Worm (Caenorhabditis elegans) whole organism, L2 larva: ENCODE measurements around the gene nlp-11.
A peak's percentile ranks its signal among the peaks of the same experiment; 100 is the strongest.

ENCODE experiments used
- C34F6.9 ChIP-seq: fragments of 150-350 bp; optimal IDR thresholded peaks from 2 replicates; lab custom pipeline; 2014; ENCODE audit warnings: missing biosample characterization, missing genetic modification characterization
- F13H6.1 ChIP-seq: sonication (generic microtip); optimal IDR thresholded peaks from 2 replicates; lab custom pipeline; 2016; ENCODE audit warnings: missing genetic modification characterization, missing compliant biosample characterization
- ZK546.5 ChIP-seq: sonication (generic microtip); optimal IDR thresholded peaks from 2 replicates; lab custom pipeline; 2017; ENCODE audit warnings: missing biosample characterization, missing genetic modification characterization
- aly-2 ChIP-seq: fragments of 150-350 bp; optimal IDR thresholded peaks from 2 replicates; lab custom pipeline; 2014; ENCODE audit warnings: missing biosample characterization, missing genetic modification characterization
- ceh-82 ChIP-seq: fragments of 150-350 bp; optimal IDR thresholded peaks from 2 replicates; lab custom pipeline; 2014; ENCODE audit warnings: missing biosample characterization, missing genetic modification characterization
- crh-2 ChIP-seq: sonication (generic microtip); optimal IDR thresholded peaks from 2 replicates; lab custom pipeline; 2017; ENCODE audit warnings: missing biosample characterization, missing genetic modification characterization
- dmd-4 ChIP-seq: sonication (generic microtip); optimal IDR thresholded peaks from 2 replicates; lab custom pipeline; 2017; ENCODE audit warnings: missing biosample characterization, missing genetic modification characterization
- egl-27 ChIP-seq: sonication (generic microtip); optimal IDR thresholded peaks from 3 replicates; lab custom pipeline; 2017; ENCODE audit warnings: missing biosample characterization, missing genetic modification reagents, missing genetic modification characterization
- lin-11 ChIP-seq: fragments of 150-350 bp; sonication (generic microtip); optimal IDR thresholded peaks from 2 replicates; lab custom pipeline; 2014; ENCODE audit warnings: missing biosample characterization, missing genetic modification characterization, inconsistent platforms, mixed read lengths
- lin-13 ChIP-seq: fragments of 150-350 bp; optimal IDR thresholded peaks from 2 replicates; lab custom pipeline; 2014; ENCODE audit warnings: missing biosample characterization, missing genetic modification reagents, missing genetic modification characterization
- lsy-2 ChIP-seq, 2 experiments: fragments of 150-350 bp in 1 of 2; sonication (generic microtip) in 1 of 2; optimal IDR thresholded peaks; 2 replicates each; lab custom pipeline; 2014 to 2017; ENCODE audit warnings: missing biosample characterization in 2 of 2, missing genetic modification characterization in 2 of 2
- mab-5 ChIP-seq: fragments of 150-350 bp; optimal IDR thresholded peaks from 2 replicates; lab custom pipeline; 2014; ENCODE audit warnings: missing biosample characterization, missing genetic modification characterization
- mbf-1 ChIP-seq: sonication (generic microtip); optimal IDR thresholded peaks from 2 replicates; lab custom pipeline; 2017; ENCODE audit warnings: missing biosample characterization, missing genetic modification characterization
- mdl-1 ChIP-seq, 2 experiments: fragments of 150-350 bp in 1 of 2; sonication (generic microtip) in 1 of 2; optimal IDR thresholded peaks; 2 replicates each; lab custom pipeline; 2017; ENCODE audit warnings: missing biosample characterization in 2 of 2, missing genetic modification characterization in 2 of 2
- nhr-10 ChIP-seq: sonication (generic microtip); optimal IDR thresholded peaks from 2 replicates; lab custom pipeline; 2017; ENCODE audit warnings: missing biosample characterization, missing genetic modification characterization
- nhr-11 ChIP-seq: fragments of 150-350 bp; optimal IDR thresholded peaks from 2 replicates; lab custom pipeline; 2014; ENCODE audit warnings: missing biosample characterization, missing genetic modification characterization
- nhr-12 ChIP-seq: fragments of 150-350 bp; optimal IDR thresholded peaks from 2 replicates; lab custom pipeline; 2014; ENCODE audit warnings: missing biosample characterization, missing genetic modification characterization
- nhr-129 ChIP-seq: fragments of 150-350 bp; optimal IDR thresholded peaks from 2 replicates; lab custom pipeline; 2014; ENCODE audit warnings: missing biosample characterization, missing genetic modification characterization
- nhr-21 ChIP-seq: fragments of 150-350 bp; optimal IDR thresholded peaks from 2 replicates; lab custom pipeline; 2014; ENCODE audit warnings: missing biosample characterization, missing genetic modification characterization
- nhr-23 ChIP-seq: fragments of 150-350 bp; optimal IDR thresholded peaks from 2 replicates; lab custom pipeline; 2014; ENCODE audit warnings: missing biosample characterization, missing genetic modification reagents, missing genetic modification characterization
- nhr-237 ChIP-seq: fragments of 150-350 bp; optimal IDR thresholded peaks from 2 replicates; lab custom pipeline; 2014; ENCODE audit warnings: missing biosample characterization, missing genetic modification characterization
- nhr-25 ChIP-seq: fragments of 150-350 bp; sonication (generic microtip); optimal IDR thresholded peaks from 3 replicates; lab custom pipeline; 2014; ENCODE audit warnings: missing biosample characterization, missing genetic modification characterization
- nhr-6 ChIP-seq: fragments of 150-350 bp; optimal IDR thresholded peaks from 2 replicates; lab custom pipeline; 2014; ENCODE audit warnings: missing biosample characterization, missing genetic modification characterization
- sem-4 ChIP-seq: fragments of 150-350 bp; optimal IDR thresholded peaks from 2 replicates; lab custom pipeline; 2014; ENCODE audit warnings: missing biosample characterization, missing genetic modification reagents, missing genetic modification characterization
- skn-1 ChIP-seq: sonication (generic microtip); optimal IDR thresholded peaks from 2 replicates; lab custom pipeline; 2017; ENCODE audit warnings: missing biosample characterization, missing genetic modification characterization
- sma-3 ChIP-seq: sonication (generic microtip); optimal IDR thresholded peaks from 2 replicates; lab custom pipeline; 2016; ENCODE audit warnings: missing genetic modification reagents, missing genetic modification characterization, missing compliant biosample characterization
- sma-9 ChIP-seq, 2 experiments: fragments of 150-350 bp in 1 of 2; sonication (generic microtip) in 1 of 2; optimal IDR thresholded peaks; 2 replicates each; lab custom pipeline; 2014 to 2016; ENCODE audit warnings: missing genetic modification characterization in 2 of 2, mild to moderate bottlenecking in 1 of 2, missing biosample characterization in 1 of 2, missing compliant biosample characterization in 1 of 2, missing genetic modification reagents in 1 of 2, moderate library complexity in 1 of 2
- snpc-4 ChIP-seq: fragments of 150-350 bp; optimal IDR thresholded peaks from 2 replicates; lab custom pipeline; 2014; ENCODE audit warnings: missing biosample characterization, missing genetic modification characterization
- unc-39 ChIP-seq: fragments of 150-350 bp; optimal IDR thresholded peaks from 2 replicates; lab custom pipeline; 2014; ENCODE audit warnings: missing biosample characterization, missing genetic modification characterization
- unc-55 ChIP-seq: fragments of 150-350 bp; sonication (generic microtip); optimal IDR thresholded peaks from 3 replicates; lab custom pipeline; 2014; ENCODE audit warnings: missing biosample characterization, missing genetic modification reagents, missing genetic modification characterization
- unc-62 ChIP-seq: fragments of 150-350 bp; optimal IDR thresholded peaks from 2 replicates; lab custom pipeline; 2014; ENCODE audit warnings: missing biosample characterization, missing genetic modification reagents, missing genetic modification characterization
- ztf-1 ChIP-seq: fragments of 200-800 bp; sonication (Bioruptor generic); conservative IDR thresholded peaks from 2 replicates; pipeline ENCODE4 v1.3.6; 2022; ENCODE audit warnings: missing genetic modification characterization, missing compliant biosample characterization
- ztf-11 ChIP-seq: sonication (generic microtip); optimal IDR thresholded peaks from 2 replicates; lab custom pipeline; 2017; ENCODE audit warnings: missing biosample characterization, missing genetic modification characterization
- ztf-4 ChIP-seq: fragments of 150-350 bp; optimal IDR thresholded peaks from 2 replicates; lab custom pipeline; 2014; ENCODE audit warnings: missing biosample characterization, missing genetic modification characterization

The nlp-11 gene

DNA sequence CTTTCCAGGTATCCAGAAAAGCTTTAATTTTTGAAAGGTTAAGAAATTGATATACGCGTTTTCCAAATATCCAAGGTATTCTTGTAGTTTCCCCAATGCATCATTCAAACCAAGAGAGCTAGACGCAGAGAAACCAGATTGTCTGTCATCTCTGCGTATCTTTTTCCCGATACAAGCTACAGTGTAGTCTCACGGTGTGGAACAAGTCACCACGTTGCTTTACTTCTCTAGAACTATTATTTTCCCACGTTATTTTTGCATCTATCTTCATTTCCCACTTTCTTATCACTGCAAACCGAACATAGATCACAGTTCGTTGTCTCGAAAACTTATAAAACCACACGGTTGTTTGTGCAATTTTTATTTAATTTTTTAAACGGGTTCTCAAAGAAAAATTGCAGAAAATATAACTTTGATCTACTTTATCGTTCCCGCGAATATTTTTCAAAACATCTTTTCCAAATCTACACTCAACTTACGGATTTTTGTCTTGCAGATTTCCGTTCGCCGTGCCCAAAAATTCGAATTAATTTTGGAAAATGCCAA is 35.5 kb downstream of the nlp-11 start, which contains the start of gene gstk-1 (continued):
- TF ChIP-seq nhr-23 (tag; lab: Kevin White, UChicago) (no peak), ztf-4 (tag; lab: Kevin White, UChicago) (no peak), nhr-129 (no peak), nhr-12 (no peak), nhr-11 (tag; lab: Kevin White, UChicago) (no peak), mab-5 (no peak), lin-13 (GFP tag; lab: Kevin White, UChicago) (peak; percentile 82), mdl-1 (tag; optimal IDR thresholded peaks at IDR 0.05; lab: Kevin White, UChicago) (peak in 1 of 2 experiments; percentile 42), unc-62 (GFP tag; lab: Kevin White, UChicago) (no peak), mbf-1 (tag; lab: Kevin White, UChicago) (no peak), lsy-2 (tag; optimal IDR thresholded peaks at IDR 0.05; lab: Kevin White, UChicago) (peak in 1 of 2 experiments; percentile 35)

DNA sequence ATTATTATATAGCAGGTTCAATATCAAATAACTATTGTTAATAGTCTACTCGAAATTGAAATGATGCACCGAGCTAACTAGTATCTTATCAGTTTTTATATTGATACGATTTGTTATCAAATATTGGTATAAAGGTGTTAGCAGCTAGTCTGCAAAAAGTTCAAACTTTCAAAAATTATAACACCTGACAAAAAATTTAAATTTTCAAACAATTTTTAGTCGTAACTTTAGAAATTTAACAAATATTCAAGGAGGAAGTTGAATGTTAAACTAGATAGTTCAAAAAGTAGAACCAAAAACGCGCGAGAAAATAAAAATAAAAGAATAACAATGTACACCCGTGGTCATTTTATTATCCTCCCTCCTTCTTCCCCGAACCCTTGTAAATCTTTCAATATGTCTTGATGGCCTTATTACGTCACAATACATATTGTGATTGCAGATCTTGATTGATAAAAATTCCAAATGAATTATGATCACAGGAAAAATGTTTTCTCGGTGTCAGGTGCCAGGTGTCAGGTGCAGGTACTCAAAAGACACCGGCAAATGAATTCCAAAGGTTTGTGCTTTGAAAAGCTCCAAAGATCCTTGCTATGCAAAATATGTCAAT is 36.1 kb downstream of the nlp-11 start, which contains the start of gene ZK1307.1:
TSS of gene ZK1307.1 (minus strand) at position 51 of the 610 bp plus-strand sequence.
- TF ChIP-seq sma-9 (GFP tag; optimal IDR thresholded peaks at IDR 0.05; lab: Kevin White, UChicago) (peak; percentile 17), sma-9 (tag; optimal IDR thresholded peaks at IDR 0.05; lab: Kevin White, UChicago) (no peak), nhr-129 (peak; percentile 18), unc-39 (no peak)
- TF ChIP-seq, all 48 proteins: peak for 2

DNA sequence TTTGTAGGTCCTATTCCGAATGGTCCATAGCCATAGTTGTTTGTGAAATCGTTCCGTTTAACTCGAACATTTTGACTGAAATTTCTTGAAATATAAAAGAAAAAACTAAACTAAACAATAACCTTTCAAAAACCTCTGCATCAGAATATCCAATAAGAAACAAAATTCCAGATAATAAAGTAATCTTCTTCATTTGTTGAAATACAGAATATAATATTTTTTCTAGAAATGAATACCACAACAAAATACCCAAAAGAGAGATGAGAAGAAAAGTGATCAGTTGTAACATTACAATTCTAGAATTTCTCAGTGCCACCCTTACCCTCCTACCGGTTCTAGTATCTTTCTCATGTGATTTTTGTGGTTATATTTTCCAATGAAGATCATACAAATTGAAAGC is 38.1 kb downstream of the nlp-11 start, which contains the start of gene ZK1307.2:
TSS of gene ZK1307.2 (minus strand) at position 274 of the 400 bp plus-strand sequence.
- TF ChIP-seq nhr-10 (tag; lab: Kevin White, UChicago), result no peak
- TF ChIP-seq nhr-25 (tag; lab: Kevin White, UChicago), result peak; percentile 32

DNA sequence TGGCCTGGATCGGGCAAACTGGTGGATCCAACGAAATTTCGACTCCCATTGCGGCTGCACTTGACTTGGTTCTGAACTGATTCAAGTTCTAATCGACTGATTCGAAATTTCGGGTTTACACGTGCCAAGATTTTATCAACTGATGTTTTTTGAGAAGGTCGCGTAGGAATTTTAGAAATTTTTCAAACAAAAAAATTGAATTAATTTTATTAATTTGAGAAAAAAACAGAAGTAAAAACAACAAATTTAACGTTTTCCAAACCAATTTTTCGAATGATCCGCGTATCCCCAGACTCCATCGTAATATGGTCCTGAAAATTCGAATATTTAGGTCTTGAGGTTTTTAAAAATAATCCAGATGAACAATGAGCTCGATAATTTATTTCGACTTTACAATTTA is 38.8 kb downstream of the nlp-11 start, which contains the start of gene ZK1307.3:
TSS of gene ZK1307.3 (minus strand) at position 101 of the 400 bp plus-strand sequence.
- no peak for TF ChIP-seq ZK546.5 (tag; lab: Kevin White, UChicago)
- TF ChIP-seq nhr-11 (tag; lab: Kevin White, UChicago), result no peak
- TF ChIP-seq mdl-1 (tag; optimal IDR thresholded peaks at IDR 0.05; lab: Kevin White, UChicago), result no peak
- TF ChIP-seq lin-13 (GFP tag; lab: Kevin White, UChicago), result no peak
- TF ChIP-seq snpc-4 (tag; lab: Kevin White, UChicago), result no peak
- TF ChIP-seq crh-2 (tag; lab: Kevin White, UChicago), result no peak
- TF ChIP-seq lin-11, result no peak
- TF ChIP-seq nhr-129, result no peak
- no peak for TF ChIP-seq ztf-11
- TF ChIP-seq skn-1 (tag; lab: Kevin White, UChicago), result no peak
- no peak for TF ChIP-seq unc-39
- TF ChIP-seq dmd-4 (tag; lab: Kevin White, UChicago), result no peak
- TF ChIP-seq F13H6.1 (tag; lab: Kevin White, UChicago), result no peak
- TF ChIP-seq nhr-237 (tag; lab: Kevin White, UChicago), result no peak
- no peak for TF ChIP-seq aly-2 (tag; lab: Kevin White, UChicago)
- no peak for TF ChIP-seq ztf-4 (tag; lab: Kevin White, UChicago)
- TF ChIP-seq sma-9 (GFP tag; optimal IDR thresholded peaks at IDR 0.05; lab: Kevin White, UChicago), result no peak
- no peak for TF ChIP-seq sma-9 (tag; optimal IDR thresholded peaks at IDR 0.05; lab: Kevin White, UChicago)

DNA sequence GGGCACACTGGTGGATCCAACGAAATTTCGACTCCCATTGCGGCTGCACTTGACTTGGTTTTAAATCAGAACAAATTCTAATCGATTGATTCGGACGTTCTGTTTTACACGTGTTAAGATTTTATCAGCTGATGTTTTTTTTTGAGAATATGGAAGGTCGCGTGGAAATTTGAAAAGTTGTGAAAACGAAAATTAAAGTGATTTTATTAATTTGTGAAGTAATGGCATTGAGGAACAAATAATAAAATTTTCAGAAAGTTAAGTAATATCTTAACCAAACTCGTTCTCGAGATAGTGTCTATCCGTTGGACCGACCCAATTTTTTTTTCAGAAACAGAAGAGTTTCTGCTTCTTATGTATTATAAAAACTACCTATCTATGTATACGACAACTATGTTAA is 40.0 kb downstream of the nlp-11 start, which contains the start of gene ZK1307.4:
TSS of gene ZK1307.4 (minus strand) at position 101 of the 400 bp plus-strand sequence.
- TF ChIP-seq skn-1 (tag; lab: Kevin White, UChicago) (no peak), sma-3 (GFP tag; lab: Kevin White, UChicago) (no peak), F13H6.1 (tag; lab: Kevin White, UChicago) (no peak), nhr-6 (tag; lab: Kevin White, UChicago) (no peak), unc-55 (no peak), egl-27 (tag; lab: Kevin White, UChicago) (no peak), nhr-21 (tag; lab: Kevin White, UChicago) (no peak), mbf-1 (tag; lab: Kevin White, UChicago) (no peak), C34F6.9 (no peak), sma-9 (GFP tag; optimal IDR thresholded peaks at IDR 0.05; lab: Kevin White, UChicago) (no peak), sma-9 (tag; optimal IDR thresholded peaks at IDR 0.05; lab: Kevin White, UChicago) (no peak), sem-4 (tag; lab: Kevin White, UChicago) (no peak), unc-62 (GFP tag; lab: Kevin White, UChicago) (no peak), ceh-82 (tag; lab: Kevin White, UChicago) (no peak), ztf-1 (no peak)
